Fruit fly (Drosophila melanogaster) S2 (cell line): ENCODE measurements around the gene CG32428.

Source experiments
- CG8478 ChIP-seq: fragments of >200 bp; optimal IDR thresholded peaks from 2 replicates; lab custom pipeline; 2018
- CTCF ChIP-seq, 2 experiments: fragments of >200 bp; optimal IDR thresholded peaks; 2 replicates each; lab custom pipeline; 2018

DNA sequence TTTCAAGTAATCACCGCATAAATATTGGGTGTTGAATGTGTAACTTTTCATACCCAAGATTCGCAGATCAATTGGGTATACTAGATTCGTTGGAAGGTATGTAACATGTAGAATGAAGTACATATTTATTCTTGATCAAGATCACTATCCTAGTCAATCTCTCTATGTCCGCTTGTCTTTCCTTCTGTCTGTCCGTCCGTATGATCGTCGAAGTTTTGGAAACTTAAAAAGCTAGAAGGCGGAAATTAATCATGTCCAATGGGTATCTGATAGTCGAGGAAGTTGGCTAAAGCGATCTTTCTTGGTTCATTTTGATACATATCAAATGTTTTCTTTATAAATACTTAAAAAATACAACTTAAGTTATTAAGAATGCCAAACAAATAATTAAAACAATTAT, 14.1 kb upstream of the CG32428 start:
- no peak for TF ChIP-seq CG8478 (lab: Kevin White, UChicago)
- no peak for TF ChIP-seq CTCF (optimal IDR thresholded peaks at IDR 0.05; lab: Kevin White, UChicago)
